Fruit fly (Drosophila melanogaster) whole organism, pupa: ENCODE results near the gene Mtl.

Experiments
- CG14655 ChIP-seq: fragments of 200-800 bp; sonication (Bioruptor generic); optimal IDR thresholded peaks from 3 replicates; lab custom pipeline; 2017; ENCODE audit warnings: mild to moderate bottlenecking, missing biosample characterization, missing genetic modification reagents, missing genetic modification characterization
- CG15710 ChIP-seq: fragments of 200-800 bp; sonication (Bioruptor generic); optimal IDR thresholded peaks from 2 replicates; lab custom pipeline; 2018; ENCODE audit warnings: missing biosample characterization, mild to moderate bottlenecking, missing genetic modification characterization, moderate library complexity
- fd96Ca ChIP-seq: fragments of 200-800 bp; sonication (Bioruptor generic); IDR thresholded peaks from 3 replicates; pipeline ENCODE4 v1.3.6; 2022; ENCODE audit warnings: missing biosample characterization, missing genetic modification characterization
- gl ChIP-seq: fragments of 200-800 bp; sonication (Bioruptor generic); optimal IDR thresholded peaks from 2 replicates; lab custom pipeline; 2018; ENCODE audit warnings: missing biosample characterization, mild to moderate bottlenecking, missing genetic modification characterization
- rn ChIP-seq: fragments of 200-800 bp; sonication (Bioruptor generic); IDR thresholded peaks from 2 replicates; pipeline ENCODE4 v1.3.6; 2022; ENCODE audit warnings: missing biosample characterization, missing genetic modification characterization

dm6 chr3R:27647817-27648216 is 11.6 kb downstream of the Mtl start:
- TF ChIP-seq CG15710 (tag; lab: Kevin White, UChicago), result no peak
- no peak for TF ChIP-seq rn
- no peak for TF ChIP-seq gl (tag; lab: Kevin White, UChicago)
- no peak for TF ChIP-seq CG14655 (GFP tag; lab: Kevin White, UChicago)
- no peak for TF ChIP-seq fd96Ca (GFP tag; lab: Robert Waterston, UW)
